Worm (Caenorhabditis elegans): Measurements from ENCODE around the gene lgc-11.

Gene lgc-11

DNA sequence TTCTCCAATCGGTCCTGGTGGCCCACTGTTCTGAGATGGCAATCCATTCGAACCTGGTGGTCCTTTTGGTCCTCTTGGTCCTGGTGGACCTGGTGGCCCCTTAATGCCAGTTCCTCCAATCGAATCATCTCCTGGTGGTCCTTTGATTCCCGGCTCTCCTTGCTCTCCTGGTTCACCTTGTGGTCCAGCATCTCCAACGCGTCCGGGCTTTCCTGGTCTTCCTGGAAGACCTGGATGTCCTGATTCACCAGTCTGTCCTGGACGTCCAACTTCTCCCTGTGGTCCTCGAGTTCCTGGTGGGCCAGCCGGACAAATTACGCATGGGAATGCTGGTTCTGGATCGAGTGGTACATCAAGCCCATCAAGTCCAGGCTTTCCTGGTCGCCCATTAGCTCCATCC lies 30.4 kb upstream of the lgc-11 start:
- TF ChIP-seq nhr-12 (tag; optimal IDR thresholded peaks at IDR 0.05) (no peak), elt-3 (tag; optimal IDR thresholded peaks at IDR 0.05) (no peak), nhr-25 (tag; optimal IDR thresholded peaks at IDR 0.05) (no peak), nhr-129 (tag; optimal IDR thresholded peaks at IDR 0.05) (no peak), fos-1 (tag; optimal IDR thresholded peaks at IDR 0.05) (no peak), peb-1 (tag; optimal IDR thresholded peaks at IDR 0.05) (no peak), lin-13 (GFP tag; optimal IDR thresholded peaks at IDR 0.05) (no peak), Y55F3AM.14 (GFP tag; optimal IDR thresholded peaks at IDR 0.05) (no peak), nhr-11 (tag; optimal IDR thresholded peaks at IDR 0.05) (no peak), ceh-16 (tag; optimal IDR thresholded peaks at IDR 0.05) (no peak), mbf-1 (tag; optimal IDR thresholded peaks at IDR 0.05) (no peak), dmd-4 (tag; optimal IDR thresholded peaks at IDR 0.05) (no peak), lin-39 (tag; optimal IDR thresholded peaks at IDR 0.05) (no peak), gmeb-1 (tag; optimal IDR thresholded peaks at IDR 0.05) (no peak), ztf-1 (GFP tag; conservative IDR thresholded peaks at IDR 0.05) (no peak), nhr-77 (tag; optimal IDR thresholded peaks at IDR 0.05) (no peak), nhr-21 (tag; optimal IDR thresholded peaks at IDR 0.05) (no peak), alr-1 (tag; optimal IDR thresholded peaks at IDR 0.05) (no peak), C34F6.9 (tag; optimal IDR thresholded peaks at IDR 0.05) (no peak), egl-27 (tag; optimal IDR thresholded peaks at IDR 0.05) (no peak)

- TF ChIP-seq sma-3 (GFP tag; optimal IDR thresholded peaks at IDR 0.05) (no peak), lin-39 (tag; optimal IDR thresholded peaks at IDR 0.05) (no peak), unc-62 (GFP tag; optimal IDR thresholded peaks at IDR 0.05) (no peak), sem-4 (tag; optimal IDR thresholded peaks at IDR 0.05) (no peak), R02D3.7 (tag; optimal IDR thresholded peaks at IDR 0.05) (no peak), nhr-129 (tag; optimal IDR thresholded peaks at IDR 0.05) (no peak), nhr-237 (tag; optimal IDR thresholded peaks at IDR 0.05) (no peak), ceh-82 (tag; optimal IDR thresholded peaks at IDR 0.05) (no peak), crh-2 (tag; optimal IDR thresholded peaks at IDR 0.05) (no peak)
Measured at ce11 chrX:7534454-7534853, 28.0 kb upstream of the lgc-11 start.

DNA sequence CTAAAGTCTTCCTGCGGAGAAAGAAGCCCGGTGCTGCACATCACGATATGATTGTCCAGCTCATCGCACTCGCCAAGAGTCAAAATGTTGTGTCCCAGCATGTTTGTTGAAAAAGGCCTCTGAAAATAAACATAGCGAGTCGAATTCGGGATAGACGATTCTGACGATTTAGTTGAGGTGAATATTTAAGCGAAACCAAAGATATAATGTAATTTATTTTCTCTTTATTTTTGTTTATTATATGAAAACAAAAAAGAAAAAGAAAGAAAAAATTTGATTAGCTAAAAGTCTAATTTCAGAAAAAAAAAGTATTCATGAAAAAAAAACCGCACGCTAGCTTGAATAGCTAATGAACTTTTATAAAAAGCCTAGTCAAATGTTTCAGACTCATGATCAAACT lies 26.2 kb upstream of the lgc-11 start, which contains the start of gene ceh-14:
Gene ceh-14, minus strand, starts transcription at position 101 of the 400 bp plus-strand sequence.
- no peak for TF ChIP-seq lsy-2 (tag; optimal IDR thresholded peaks at IDR 0.05)
- no peak for TF ChIP-seq mdl-1 (tag; optimal IDR thresholded peaks at IDR 0.05)
- TF ChIP-seq nhr-12 (tag; optimal IDR thresholded peaks at IDR 0.05), result no peak
- TF ChIP-seq gmeb-1 (tag; optimal IDR thresholded peaks at IDR 0.05), result no peak
- no peak for TF ChIP-seq Y55F3AM.14 (GFP tag; optimal IDR thresholded peaks at IDR 0.05)
- no peak for TF ChIP-seq unc-39 (tag; optimal IDR thresholded peaks at IDR 0.05)

- no peak for TF ChIP-seq lsy-2 (tag; optimal IDR thresholded peaks at IDR 0.05)
- no peak for TF ChIP-seq aly-2 (tag; optimal IDR thresholded peaks at IDR 0.05)
- TF ChIP-seq lin-39 (tag; optimal IDR thresholded peaks at IDR 0.05), result no peak
- no peak for TF ChIP-seq ztf-1 (GFP tag; conservative IDR thresholded peaks at IDR 0.05)
- TF ChIP-seq ama-1 (optimal IDR thresholded peaks at IDR 0.05), result no peak
- TF ChIP-seq nhr-77 (tag; optimal IDR thresholded peaks at IDR 0.05), result no peak
- TF ChIP-seq ztf-11 (tag; optimal IDR thresholded peaks at IDR 0.05), result no peak
- TF ChIP-seq skn-1 (tag; optimal IDR thresholded peaks at IDR 0.05), result no peak
- no peak for TF ChIP-seq gmeb-1 (tag; optimal IDR thresholded peaks at IDR 0.05)
- TF ChIP-seq peb-1 (tag; optimal IDR thresholded peaks at IDR 0.05), result no peak
- no peak for TF ChIP-seq Y55F3AM.14 (GFP tag; optimal IDR thresholded peaks at IDR 0.05)
- no peak for TF ChIP-seq sma-3 (GFP tag; optimal IDR thresholded peaks at IDR 0.05)
- TF ChIP-seq mdl-1 (tag; optimal IDR thresholded peaks at IDR 0.05), result no peak
- no peak for TF ChIP-seq lin-11 (tag; optimal IDR thresholded peaks at IDR 0.05)
- TF ChIP-seq sem-4 (tag; optimal IDR thresholded peaks at IDR 0.05), result no peak
- TF ChIP-seq nhr-23 (tag; optimal IDR thresholded peaks at IDR 0.05), result no peak
- TF ChIP-seq mbf-1 (tag; optimal IDR thresholded peaks at IDR 0.05), result no peak
- no peak for TF ChIP-seq lin-13 (GFP tag; optimal IDR thresholded peaks at IDR 0.05)
Measured at ce11 chrX:7525271-7525670, 18.8 kb upstream of the lgc-11 start, which contains the start of gene F46C8.3. F46C8.3 (plus strand) TSS chrX:7525571.

- TF ChIP-seq ztf-1 (GFP tag; conservative IDR thresholded peaks at IDR 0.05) (no peak), lin-39 (tag; optimal IDR thresholded peaks at IDR 0.05) (no peak), dmd-4 (tag; optimal IDR thresholded peaks at IDR 0.05) (no peak), C34F6.9 (tag; optimal IDR thresholded peaks at IDR 0.05) (peak; percentile 8), gmeb-1 (tag; optimal IDR thresholded peaks at IDR 0.05) (no peak), nhr-77 (tag; optimal IDR thresholded peaks at IDR 0.05) (no peak), nhr-6 (tag; optimal IDR thresholded peaks at IDR 0.05) (no peak), sem-4 (tag; optimal IDR thresholded peaks at IDR 0.05) (no peak), unc-62 (GFP tag; optimal IDR thresholded peaks at IDR 0.05) (no peak), snpc-4 (tag; optimal IDR thresholded peaks at IDR 0.05) (no peak), nhr-10 (tag; optimal IDR thresholded peaks at IDR 0.05) (no peak), sma-9 (GFP tag; optimal IDR thresholded peaks at IDR 0.05) (peak; percentile 57), sma-9 (tag; optimal IDR thresholded peaks at IDR 0.05) (no peak), ztf-4 (tag; optimal IDR thresholded peaks at IDR 0.05) (no peak), R02D3.7 (tag; optimal IDR thresholded peaks at IDR 0.05) (no peak), crh-2 (tag; optimal IDR thresholded peaks at IDR 0.05) (no peak), nhr-237 (tag; optimal IDR thresholded peaks at IDR 0.05) (no peak), skn-1 (tag; optimal IDR thresholded peaks at IDR 0.05) (no peak), elt-3 (tag; optimal IDR thresholded peaks at IDR 0.05) (no peak), unc-39 (tag; optimal IDR thresholded peaks at IDR 0.05) (no peak), lsy-2 (tag; optimal IDR thresholded peaks at IDR 0.05) (peak in 1 of 2 experiments; percentile 38), lin-11 (tag; optimal IDR thresholded peaks at IDR 0.05) (no peak), nhr-12 (tag; optimal IDR thresholded peaks at IDR 0.05) (no peak), unc-55 (GFP tag; optimal IDR thresholded peaks at IDR 0.05) (no peak), ama-1 (optimal IDR thresholded peaks at IDR 0.05) (no peak), nhr-11 (tag; optimal IDR thresholded peaks at IDR 0.05) (no peak)
Measured at ce11 chrX:7523799-7524198, 17.4 kb upstream of the lgc-11 start.
